Fruit fly (Drosophila melanogaster) S2 (cell line): ENCODE results near the gene Rab14.

Experiments used
- CG8478 ChIP-seq: fragments of >200 bp; optimal IDR thresholded peaks from 2 replicates; lab custom pipeline; 2018
- CTCF ChIP-seq, 2 experiments: fragments of >200 bp; optimal IDR thresholded peaks; 2 replicates each; lab custom pipeline; 2018

Gene Rab14

dm6 chr2L:14355033-14355851 is at the start of gene Rab14:
Gene Rab14, plus strand, starts transcription at chr2L:14355145.
- no peak for TF ChIP-seq CG8478 (lab: Kevin White, UChicago)
- peak; percentile 85 to 90 for TF ChIP-seq CTCF (optimal IDR thresholded peaks at IDR 0.05; lab: Kevin White, UChicago)

dm6 chr2L:14307516-14307915 is 47.4 kb upstream of the Rab14 start:
- TF ChIP-seq CTCF (optimal IDR thresholded peaks at IDR 0.05; lab: Kevin White, UChicago): no peak
- no peak for TF ChIP-seq CG8478 (lab: Kevin White, UChicago)

dm6 chr2L:14308232-14308631 is 46.7 kb upstream of the Rab14 start:
- no peak for TF ChIP-seq CG8478 (lab: Kevin White, UChicago)
- no peak for TF ChIP-seq CTCF (optimal IDR thresholded peaks at IDR 0.05; lab: Kevin White, UChicago)

- TF ChIP-seq CTCF (optimal IDR thresholded peaks at IDR 0.05; lab: Kevin White, UChicago): no peak
- no peak for TF ChIP-seq CG8478 (lab: Kevin White, UChicago)
These were observed 46.3 kb upstream of the Rab14 start for dm6 chr2L:14308661-14309060.

- no peak for TF ChIP-seq CG8478 (lab: Kevin White, UChicago)
- TF ChIP-seq CTCF (optimal IDR thresholded peaks at IDR 0.05; lab: Kevin White, UChicago): no peak
These were observed 38.2 kb upstream of the Rab14 start for dm6 chr2L:14316704-14317103.

dm6 chr2L:14317992-14318391 is 37.0 kb upstream of the Rab14 start:
- TF ChIP-seq CTCF (optimal IDR thresholded peaks at IDR 0.05; lab: Kevin White, UChicago): no peak
- TF ChIP-seq CG8478 (lab: Kevin White, UChicago): no peak

- no peak for TF ChIP-seq CG8478 (lab: Kevin White, UChicago)
- no peak for TF ChIP-seq CTCF (optimal IDR thresholded peaks at IDR 0.05; lab: Kevin White, UChicago)
These were observed 36.3 kb upstream of the Rab14 start for dm6 chr2L:14318600-14318999.

dm6 chr2L:14319005-14319404 is 35.9 kb upstream of the Rab14 start:
- no peak for TF ChIP-seq CTCF (optimal IDR thresholded peaks at IDR 0.05; lab: Kevin White, UChicago)
- TF ChIP-seq CG8478 (lab: Kevin White, UChicago): no peak

dm6 chr2L:14333965-14334364 is 21.0 kb upstream of the Rab14 start, which contains the start of gene CG33090:
Gene CG33090, plus strand, starts transcription at chr2L:14334158.
- TF ChIP-seq CG8478 (lab: Kevin White, UChicago): no peak
- TF ChIP-seq CTCF (optimal IDR thresholded peaks at IDR 0.05; lab: Kevin White, UChicago): no peak

dm6 chr2L:14336311-14336836 is 18.6 kb upstream of the Rab14 start:
- TF ChIP-seq CTCF (optimal IDR thresholded peaks at IDR 0.05; lab: Kevin White, UChicago) (no peak), CG8478 (lab: Kevin White, UChicago) (no peak)

dm6 chr2L:14337940-14338339 is 17.0 kb upstream of the Rab14 start, which contains the start of gene CG15286:
Gene CG15286, plus strand, starts transcription at chr2L:14338240.
- no peak for TF ChIP-seq CG8478 (lab: Kevin White, UChicago)
- TF ChIP-seq CTCF (optimal IDR thresholded peaks at IDR 0.05; lab: Kevin White, UChicago): no peak

dm6 chr2L:14340964-14341363 is 14.0 kb upstream of the Rab14 start:
- no peak for TF ChIP-seq CG8478 (lab: Kevin White, UChicago)
- TF ChIP-seq CTCF (optimal IDR thresholded peaks at IDR 0.05; lab: Kevin White, UChicago): no peak

dm6 chr2L:14346588-14346987 is 8.4 kb upstream of the Rab14 start, which contains the start of gene Send2:
Gene Send2, minus strand, starts transcription at chr2L:14346688.
- TF ChIP-seq CTCF (optimal IDR thresholded peaks at IDR 0.05; lab: Kevin White, UChicago) (no peak), CG8478 (lab: Kevin White, UChicago) (no peak)

dm6 chr2L:14348602-14349001 is 6.3 kb upstream of the Rab14 start, which contains the start of gene mTTF:
Gene mTTF, minus strand, starts transcription at chr2L:14348790.
- TF ChIP-seq CG8478 (lab: Kevin White, UChicago): no peak
- no peak for TF ChIP-seq CTCF (optimal IDR thresholded peaks at IDR 0.05; lab: Kevin White, UChicago)

- TF ChIP-seq CTCF (optimal IDR thresholded peaks at IDR 0.05; lab: Kevin White, UChicago): no peak
- no peak for TF ChIP-seq CG8478 (lab: Kevin White, UChicago)
These were observed 4.4 kb upstream of the Rab14 start for dm6 chr2L:14350587-14350986.
